Fruit fly (Drosophila melanogaster) whole organism, embryonic: ENCODE data around the gene CG31267.

Experiments
- Atf3 ChIP-seq: fragments of 200-800 bp; sonication (Bioruptor generic); optimal IDR thresholded peaks from 3 replicates; lab custom pipeline; 2016; ENCODE audit warnings: missing biosample characterization, missing genetic modification characterization
- C15 ChIP-seq: fragments of 200-800 bp; sonication (Bioruptor generic); IDR thresholded peaks from 3 replicates; pipeline ENCODE4 v1.3.6; 2022; ENCODE audit warnings: missing biosample characterization, missing genetic modification characterization
- CG10209 ChIP-seq: fragments of 200-800 bp; sonication (Bioruptor generic); optimal IDR thresholded peaks from 3 replicates; lab custom pipeline; 2017; ENCODE audit warnings: missing biosample characterization, mild to moderate bottlenecking, missing genetic modification characterization, missing genetic modification reagents
- CG10565 ChIP-seq: fragments of 200-800 bp; sonication (Bioruptor generic); optimal IDR thresholded peaks from 3 replicates; lab custom pipeline; 2016; ENCODE audit warnings: missing biosample characterization, mild to moderate bottlenecking, missing genetic modification characterization
- CG1602 ChIP-seq: fragments of 200-800 bp; sonication (Bioruptor generic); optimal IDR thresholded peaks from 3 replicates; lab custom pipeline; 2016; ENCODE audit warnings: missing biosample characterization, missing genetic modification characterization
- CG17802 ChIP-seq: fragments of 200-800 bp; sonication (Bioruptor generic); optimal IDR thresholded peaks from 2 replicates; lab custom pipeline; 2018; ENCODE audit warnings: missing biosample characterization, mild to moderate bottlenecking, missing genetic modification characterization, moderate library complexity
- CG1832 ChIP-seq: fragments of 200-800 bp; sonication (Bioruptor generic); optimal IDR thresholded peaks from 2 replicates; lab custom pipeline; 2017; ENCODE audit warnings: missing biosample characterization, mild to moderate bottlenecking, missing genetic modification characterization, inconsistent platforms
- CG2129 ChIP-seq: fragments of 200-800 bp; sonication (Bioruptor generic); IDR thresholded peaks from 2 replicates; pipeline ENCODE4 v1.3.6; 2022; ENCODE audit warnings: missing biosample characterization, missing genetic modification characterization; ENCODE audit not compliant: partially characterized antibody
- CG2202 ChIP-seq: fragments of 200-800 bp; sonication (Bioruptor generic); optimal IDR thresholded peaks from 2 replicates; lab custom pipeline; 2018; ENCODE audit warnings: missing biosample characterization, mild to moderate bottlenecking, missing genetic modification characterization
- CG31365 ChIP-seq: fragments of 200-800 bp; sonication (Bioruptor generic); optimal IDR thresholded peaks from 2 replicates; lab custom pipeline; 2018; ENCODE audit warnings: missing biosample characterization, mild to moderate bottlenecking, missing genetic modification characterization
- CG4424 ChIP-seq: fragments of 200-800 bp; sonication (Bioruptor generic); optimal IDR thresholded peaks from 3 replicates; lab custom pipeline; 2016; ENCODE audit warnings: missing biosample characterization, missing genetic modification characterization
- CG5245 ChIP-seq: fragments of 200-800 bp; sonication (Bioruptor generic); optimal IDR thresholded peaks from 3 replicates; lab custom pipeline; 2016; ENCODE audit warnings: missing biosample characterization, missing genetic modification characterization
- CG6254 ChIP-seq: fragments of 200-800 bp; sonication (Bioruptor generic); optimal IDR thresholded peaks from 3 replicates; lab custom pipeline; 2017; ENCODE audit warnings: mild to moderate bottlenecking, missing biosample characterization, missing genetic modification reagents, missing genetic modification characterization
- CG6683 ChIP-seq: fragments of 200-800 bp; sonication (Bioruptor generic); optimal IDR thresholded peaks from 2 replicates; lab custom pipeline; 2017; ENCODE audit warnings: missing biosample characterization, mild to moderate bottlenecking, missing genetic modification characterization, missing genetic modification reagents
- CG7839 ChIP-seq: fragments of 200-800 bp; sonication (Bioruptor generic); optimal IDR thresholded peaks from 3 replicates; lab custom pipeline; 2018; ENCODE audit warnings: missing biosample characterization, mild to moderate bottlenecking, missing genetic modification characterization, moderate library complexity
- Dbx ChIP-seq: fragments of 200-800 bp; sonication (Bioruptor generic); IDR thresholded peaks from 3 replicates; pipeline ENCODE4 v1.3.6; 2022; ENCODE audit warnings: missing biosample characterization, missing genetic modification characterization
- Dfd ChIP-seq, 2 experiments: fragments of >200 bp; optimal IDR thresholded peaks; 2 replicates each; lab custom pipeline; 2017; ENCODE audit warnings: missing biosample characterization in 2 of 2, missing genetic modification characterization in 2 of 2
- Eip74EF ChIP-seq, 2 experiments: fragments of 200-800 bp in 1 of 2; fragments of >200 bp in 1 of 2; sonication (Bioruptor generic) in 1 of 2; optimal IDR thresholded peaks; 2 replicates each; lab custom pipeline; 2017 to 2019; ENCODE audit warnings: missing biosample characterization in 2 of 2, missing genetic modification characterization in 2 of 2, mild to moderate bottlenecking in 1 of 2, moderate library complexity in 1 of 2
- Fer1 ChIP-seq: fragments of 200-800 bp; sonication (Bioruptor generic); optimal IDR thresholded peaks from 2 replicates; lab custom pipeline; 2017; ENCODE audit warnings: missing biosample characterization, mild to moderate bottlenecking, missing genetic modification characterization
- Fer3 ChIP-seq: fragments of 200-800 bp; sonication (Bioruptor generic); optimal IDR thresholded peaks from 2 replicates; lab custom pipeline; 2018; ENCODE audit warnings: missing biosample characterization, mild to moderate bottlenecking, missing genetic modification characterization, moderate library complexity
- H15 ChIP-seq: fragments of 200-800 bp; sonication (Bioruptor generic); IDR thresholded peaks from 3 replicates; pipeline ENCODE4 v1.3.6; 2022; ENCODE audit warnings: missing biosample characterization, missing genetic modification characterization
- H2.0 ChIP-seq: fragments of 200-800 bp; sonication (Bioruptor generic); IDR thresholded peaks from 2 replicates; pipeline ENCODE4 v1.3.6; 2022; ENCODE audit warnings: missing biosample characterization, missing genetic modification characterization
- HHEX ChIP-seq: fragments of 200-800 bp; sonication (Bioruptor generic); optimal IDR thresholded peaks from 3 replicates; lab custom pipeline; 2017; ENCODE audit warnings: missing biosample characterization, mild to moderate bottlenecking, missing genetic modification characterization, missing genetic modification reagents
- NC2α ChIP-seq: fragments of 200-800 bp; sonication (Bioruptor generic); optimal IDR thresholded peaks from 2 replicates; lab custom pipeline; 2016; ENCODE audit warnings: missing biosample characterization, missing genetic modification characterization
- Neu2 ChIP-seq: fragments of 200-800 bp; sonication (Bioruptor generic); optimal IDR thresholded peaks from 3 replicates; lab custom pipeline; 2016; ENCODE audit warnings: missing biosample characterization, missing genetic modification characterization, borderline replicate concordance
- Pdp1 ChIP-seq, 2 experiments: fragments of 200-800 bp; sonication (Bioruptor generic); optimal IDR thresholded peaks; 3 replicates each; lab custom pipeline; 2016; ENCODE audit warnings: missing biosample characterization in 2 of 2, missing genetic modification characterization in 2 of 2, mild to moderate bottlenecking in 1 of 2, moderate library complexity in 1 of 2
- Ptx1 ChIP-seq: fragments of 200-800 bp; sonication (Bioruptor generic); IDR thresholded peaks from 2 replicates; pipeline ENCODE4 v1.3.6; 2022; ENCODE audit warnings: missing biosample characterization, missing genetic modification characterization
- Scr ChIP-seq: fragments of 200-800 bp; sonication (Bioruptor generic); IDR thresholded peaks from 2 replicates; pipeline ENCODE4 v1.3.6; 2022; ENCODE audit warnings: missing biosample characterization, missing genetic modification characterization; ENCODE audit not compliant: partially characterized antibody
- Side ChIP-seq: fragments of 200-800 bp; sonication (Bioruptor generic); optimal IDR thresholded peaks from 2 replicates; lab custom pipeline; 2016; ENCODE audit warnings: missing biosample characterization, missing genetic modification characterization
- Sin3A ChIP-seq: fragments of >200 bp; optimal IDR thresholded peaks from 2 replicates; lab custom pipeline; 2018
- Sry-β ChIP-seq: fragments of 200-800 bp; sonication (Bioruptor generic); optimal IDR thresholded peaks from 2 replicates; lab custom pipeline; 2018; ENCODE audit warnings: missing biosample characterization, mild to moderate bottlenecking, missing genetic modification characterization, moderate library complexity
- Sry-δ ChIP-seq: fragments of 200-800 bp; sonication (Bioruptor generic); optimal IDR thresholded peaks from 2 replicates; lab custom pipeline; 2016; ENCODE audit warnings: missing biosample characterization, missing genetic modification characterization
- ase ChIP-seq: fragments of 200-800 bp; sonication (Bioruptor generic); IDR thresholded peaks from 3 replicates; pipeline ENCODE4 v1.3.6; 2022; ENCODE audit warnings: missing biosample characterization, missing genetic modification characterization
- crp ChIP-seq, 2 experiments: fragments of 200-800 bp; sonication (Bioruptor generic); optimal IDR thresholded peaks; 2 replicates in 1 of 2; 3 replicates in 1 of 2; lab custom pipeline; 2017; ENCODE audit warnings: missing biosample characterization in 2 of 2, missing genetic modification characterization in 2 of 2, mild to moderate bottlenecking in 1 of 2, moderate library complexity in 1 of 2
- cwo ChIP-seq: fragments of 200-800 bp; sonication (Bioruptor generic); optimal IDR thresholded peaks from 3 replicates; lab custom pipeline; 2017; ENCODE audit warnings: missing biosample characterization, missing genetic modification characterization, mild to moderate bottlenecking, moderate library complexity, missing genetic modification reagents
- dmrt11E ChIP-seq: fragments of 200-800 bp; sonication (Bioruptor generic); optimal IDR thresholded peaks from 3 replicates; lab custom pipeline; 2018; ENCODE audit warnings: missing biosample characterization, mild to moderate bottlenecking, missing genetic modification characterization, moderate library complexity
- en ChIP-seq: fragments of 200-800 bp; sonication (Bioruptor generic); optimal IDR thresholded peaks from 2 replicates; lab custom pipeline; 2016; ENCODE audit warnings: missing biosample characterization, missing genetic modification characterization
- ham ChIP-seq: fragments of 200-800 bp; sonication (Bioruptor generic); IDR thresholded peaks from 2 replicates; pipeline ENCODE4 v1.3.6; 2022; ENCODE audit warnings: missing biosample characterization, missing genetic modification characterization
- lab ChIP-seq: fragments of 200-800 bp; sonication (Bioruptor generic); optimal IDR thresholded peaks from 3 replicates; lab custom pipeline; 2017; ENCODE audit warnings: missing biosample characterization, missing genetic modification characterization, mild to moderate bottlenecking, moderate library complexity, missing genetic modification reagents
- nerfin-2 ChIP-seq: fragments of 200-800 bp; sonication (Bioruptor generic); IDR thresholded peaks from 2 replicates; pipeline ENCODE4 v1.3.6; 2022; ENCODE audit warnings: missing biosample characterization, missing genetic modification characterization; ENCODE audit not compliant: partially characterized antibody
- pita ChIP-seq: fragments of 200-800 bp; sonication (Bioruptor generic); optimal IDR thresholded peaks from 2 replicates; lab custom pipeline; 2017; ENCODE audit warnings: missing biosample characterization, mild to moderate bottlenecking, missing genetic modification characterization
- psq ChIP-seq: fragments of 200-800 bp; sonication (Bioruptor generic); optimal IDR thresholded peaks from 2 replicates; lab custom pipeline; 2017; ENCODE audit warnings: missing biosample characterization, missing genetic modification characterization
- row ChIP-seq: fragments of 200-800 bp; sonication (Bioruptor generic); IDR thresholded peaks from 3 replicates; pipeline ENCODE4 v1.3.6; 2022; ENCODE audit warnings: missing biosample characterization, missing genetic modification characterization
- sens ChIP-seq: fragments of 200-800 bp; sonication (Bioruptor generic); peaks from one replicate; lab custom pipeline; 2016; ENCODE audit warnings: missing biosample characterization, missing genetic modification characterization
- slp2 ChIP-seq: fragments of 200-800 bp; sonication (Bioruptor generic); optimal IDR thresholded peaks from 2 replicates; lab custom pipeline; 2016; ENCODE audit warnings: missing biosample characterization, missing genetic modification characterization
- so ChIP-seq: fragments of 200-800 bp; sonication (Bioruptor generic); IDR thresholded peaks from 3 replicates; pipeline ENCODE4 v1.3.6; 2022; ENCODE audit warnings: missing biosample characterization, missing genetic modification characterization
- sqz ChIP-seq: fragments of 200-800 bp; sonication (Bioruptor generic); optimal IDR thresholded peaks from 3 replicates; lab custom pipeline; 2018; ENCODE audit warnings: missing biosample characterization, mild to moderate bottlenecking, missing genetic modification characterization
- unc-4 ChIP-seq: fragments of 200-800 bp; sonication (Bioruptor generic); IDR thresholded peaks from 2 replicates; pipeline ENCODE4 v1.3.6; 2022; ENCODE audit warnings: missing biosample characterization, missing genetic modification characterization; ENCODE audit not compliant: partially characterized antibody
- wek ChIP-seq: fragments of 200-800 bp; sonication (Bioruptor generic); optimal IDR thresholded peaks from 3 replicates; lab custom pipeline; 2018; ENCODE audit warnings: missing biosample characterization, mild to moderate bottlenecking, missing genetic modification characterization, moderate library complexity

CG31267 gene

dm6 chr3R:17117607-17118327 is 16.2 kb upstream of the CG31267 start (continued):
- no peak for TF ChIP-seq Neu2 (GFP tag; lab: Kevin White, UChicago)
- no peak for TF ChIP-seq CG2129 (GFP tag; lab: Robert Waterston, UW)
- no peak for TF ChIP-seq Sin3A (lab: Kevin White, UChicago)
- no peak for TF ChIP-seq Eip74EF (GFP tag; optimal IDR thresholded peaks at IDR 0.05; lab: Kevin White, UChicago)
- no peak for TF ChIP-seq CG10565 (GFP tag; lab: Kevin White, UChicago)
- TF ChIP-seq H2.0 (GFP tag; lab: Robert Waterston, UW) = no peak
- no peak for TF ChIP-seq slp2 (GFP tag; lab: Kevin White, UChicago)
- no peak for TF ChIP-seq pita (GFP tag; lab: Kevin White, UChicago)
- TF ChIP-seq HHEX (GFP tag; lab: Kevin White, UChicago) = no peak
- no peak for TF ChIP-seq ham (GFP tag; lab: Robert Waterston, UW)
- no peak for TF ChIP-seq so (GFP tag; lab: Robert Waterston, UW)
- peak; percentile 24 for TF ChIP-seq CG4424 (GFP tag; lab: Kevin White, UChicago)
- peak; percentile 80 for TF ChIP-seq psq
- no peak for TF ChIP-seq Atf3 (GFP tag; lab: Kevin White, UChicago)
- peak; percentile 40 for TF ChIP-seq CG7839 (tag; lab: Kevin White, UChicago)
- no peak for TF ChIP-seq Ptx1
- no peak for TF ChIP-seq NC2α
- TF ChIP-seq wek (GFP tag; lab: Kevin White, UChicago) = no peak
- TF ChIP-seq lab (GFP tag; lab: Kevin White, UChicago) = no peak
- TF ChIP-seq Dbx (GFP tag; lab: Robert Waterston, UW) = no peak
- TF ChIP-seq unc-4 (GFP tag; lab: Robert Waterston, UW) = no peak
- TF ChIP-seq C15 (GFP tag; lab: Robert Waterston, UW) = no peak
- no peak for TF ChIP-seq CG5245
- TF ChIP-seq CG2202 (tag; lab: Kevin White, UChicago) = peak; percentile 27
- TF ChIP-seq Sry-δ (GFP tag; lab: Kevin White, UChicago) = no peak
- no peak for TF ChIP-seq CG6683 (GFP tag; lab: Kevin White, UChicago)
- TF ChIP-seq CG6254 (GFP tag; lab: Kevin White, UChicago) = no peak
- TF ChIP-seq crp (GFP tag; optimal IDR thresholded peaks at IDR 0.05; lab: Kevin White, UChicago) = no peak
- no peak for TF ChIP-seq CG10209 (GFP tag; lab: Kevin White, UChicago)
- no peak for TF ChIP-seq sqz (GFP tag; lab: Kevin White, UChicago)
- TF ChIP-seq ase (GFP tag; lab: Robert Waterston, UW) = no peak
- TF ChIP-seq Pdp1 (GFP tag; optimal IDR thresholded peaks at IDR 0.05; lab: Kevin White, UChicago) = peak in 1 of 2 experiments; percentile 10
- TF ChIP-seq CG31365 (tag; lab: Kevin White, UChicago) = no peak
- TF ChIP-seq CG1832 (GFP tag; lab: Kevin White, UChicago) = no peak
- TF ChIP-seq Fer3 (tag; lab: Kevin White, UChicago) = no peak
- no peak for TF ChIP-seq en (GFP tag; lab: Kevin White, UChicago)
- TF ChIP-seq Side = no peak
- TF ChIP-seq CG17802 (tag; lab: Kevin White, UChicago) = no peak
- TF ChIP-seq Fer1 (GFP tag; lab: Kevin White, UChicago) = no peak
- peak; percentile 67 for TF ChIP-seq sens (GFP tag; lab: Kevin White, UChicago)
- no peak for TF ChIP-seq Dfd (GFP tag; optimal IDR thresholded peaks at IDR 0.05; lab: Kevin White, UChicago)
- peak; percentile 53; the same call in 2 of the 3 replicates for TF ChIP-seq row (GFP tag; lab: Robert Waterston, UW)
- TF ChIP-seq cwo = no peak
- no peak for TF ChIP-seq Scr
- no peak for TF ChIP-seq CG1602 (GFP tag; lab: Kevin White, UChicago)
- TF ChIP-seq H15 (GFP tag; lab: Robert Waterston, UW) = no peak
- no peak for TF ChIP-seq nerfin-2 (GFP tag; lab: Robert Waterston, UW)
- no peak for TF ChIP-seq Sry-β
- peak; percentile 62 for TF ChIP-seq dmrt11E (tag; lab: Kevin White, UChicago)
